Worm (Caenorhabditis elegans) whole organism, young adult: ENCODE measurements around the gene ugt-58.

Experiments used
- B0035.1 ChIP-seq: sonication (generic microtip); optimal IDR thresholded peaks from 2 replicates; lab custom pipeline; 2016; ENCODE audit warnings: missing genetic modification characterization, mild to moderate bottlenecking, missing compliant biosample characterization, missing genotype, missing genetic modification reagents
- B0336.3 ChIP-seq: fragments of 200-800 bp; sonication (Bioruptor generic); IDR thresholded peaks from 2 replicates; pipeline ENCODE4 v1.3.6; 2022; ENCODE audit warnings: missing genetic modification characterization, missing compliant biosample characterization
- D2030.7 ChIP-seq: fragments of 200-800 bp; sonication (Bioruptor generic); IDR thresholded peaks from 2 replicates; pipeline ENCODE4 v1.3.6; 2022; ENCODE audit warnings: missing genetic modification reagents, missing genetic modification characterization, missing compliant biosample characterization
- F49E8.2 ChIP-seq: sonication (generic microtip); optimal IDR thresholded peaks from 3 replicates; lab custom pipeline; 2017; ENCODE audit warnings: missing genetic modification characterization, mild to moderate bottlenecking, missing compliant biosample characterization, antibody characterized with exemption, moderate library complexity; ENCODE audit not compliant: insufficient read depth
- K11D2.4 ChIP-seq: fragments of 200-800 bp; sonication (Bioruptor generic); IDR thresholded peaks from 2 replicates; pipeline ENCODE4 v1.3.6; 2022; ENCODE audit warnings: missing genetic modification reagents, missing genetic modification characterization, missing compliant biosample characterization
- Y53F4B.3 ChIP-seq: fragments of 200-800 bp; sonication (Bioruptor generic); IDR thresholded peaks from 2 replicates; pipeline ENCODE4 v1.3.6; 2022; ENCODE audit warnings: missing genetic modification reagents, missing genetic modification characterization, missing compliant biosample characterization
- Y56A3A.18 ChIP-seq: fragments of 200-800 bp; sonication (Bioruptor generic); IDR thresholded peaks from 2 replicates; pipeline ENCODE4 v1.3.6; 2022; ENCODE audit warnings: missing genetic modification reagents, missing genetic modification characterization, missing compliant biosample characterization
- ZK185.1 ChIP-seq: sonication (generic microtip); optimal IDR thresholded peaks from 2 replicates; lab custom pipeline; 2016; ENCODE audit warnings: mild to moderate bottlenecking, missing genetic modification characterization, missing compliant biosample characterization; ENCODE audit not compliant: poor library complexity, severe bottlenecking
- aptf-3 ChIP-seq: fragments of 200-800 bp; sonication (Bioruptor generic); IDR thresholded peaks from 2 replicates; pipeline ENCODE4 v1.3.6; 2022; ENCODE audit warnings: missing genetic modification characterization, missing compliant biosample characterization
- athp-1 ChIP-seq: sonication (generic microtip); optimal IDR thresholded peaks from 2 replicates; lab custom pipeline; 2017; ENCODE audit warnings: mild to moderate bottlenecking, missing genetic modification characterization, missing compliant biosample characterization
- attf-3 ChIP-seq: fragments of 200-800 bp; sonication (Bioruptor generic); conservative IDR thresholded peaks from 2 replicates; pipeline ENCODE4 v1.3.6; 2022; ENCODE audit warnings: missing genetic modification reagents, missing genetic modification characterization, missing compliant biosample characterization
- attf-6 ChIP-seq: fragments of 200-800 bp; sonication (Bioruptor generic); IDR thresholded peaks from 2 replicates; pipeline ENCODE4 v1.3.6; 2022; ENCODE audit warnings: missing genetic modification reagents, missing genetic modification characterization, missing compliant biosample characterization
- bed-1 ChIP-seq: fragments of 200-800 bp; sonication (Bioruptor generic); IDR thresholded peaks from 2 replicates; pipeline ENCODE4 v1.3.6; 2022; ENCODE audit warnings: missing genetic modification reagents, missing genetic modification characterization, missing compliant biosample characterization
- ccch-3 ChIP-seq: fragments of 200-800 bp; sonication (Bioruptor generic); optimal IDR thresholded peaks from 2 replicates; lab custom pipeline; 2018; ENCODE audit warnings: mild to moderate bottlenecking, missing genetic modification characterization, missing compliant biosample characterization
- cebp-1 ChIP-seq, 2 experiments: fragments of 200-800 bp in 1 of 2; sonication (Bioruptor generic) in 1 of 2; sonication (generic microtip) in 1 of 2; IDR thresholded peaks in 1 of 2; optimal IDR thresholded peaks in 1 of 2; 2 replicates each; pipeline versions ENCODE4 v1.3.6 to Lab custom; 2017 to 2022; ENCODE audit warnings: missing compliant biosample characterization in 2 of 2, missing genetic modification characterization in 2 of 2, mild to moderate bottlenecking in 1 of 2, missing genetic modification reagents in 1 of 2, moderate library complexity in 1 of 2
- ceh-27 ChIP-seq: fragments of 200-800 bp; sonication (Bioruptor generic); optimal IDR thresholded peaks from 2 replicates; lab custom pipeline; 2018; ENCODE audit warnings: mild to moderate bottlenecking, missing genetic modification characterization, moderate library complexity, missing compliant biosample characterization
- dpl-1 ChIP-seq: fragments of 150-350 bp; optimal IDR thresholded peaks from 2 replicates; lab custom pipeline; 2014; ENCODE audit warnings: missing biosample characterization, missing genetic modification reagents, missing genetic modification characterization
- egl-44 ChIP-seq: fragments of 200-800 bp; sonication (Bioruptor generic); IDR thresholded peaks from 2 replicates; pipeline ENCODE4 v1.3.6; 2022; ENCODE audit warnings: missing genetic modification reagents, missing genetic modification characterization, missing compliant biosample characterization
- hlh-26 ChIP-seq: fragments of 200-800 bp; sonication (Bioruptor generic); conservative IDR thresholded peaks from 2 replicates; pipeline ENCODE4 v1.3.6; 2022; ENCODE audit warnings: missing genetic modification reagents, missing genetic modification characterization, missing compliant biosample characterization
- hmg-1.2 ChIP-seq: fragments of 200-800 bp; sonication (Bioruptor generic); IDR thresholded peaks from 2 replicates; pipeline ENCODE4 v1.3.6; 2022; ENCODE audit warnings: missing genetic modification reagents, missing genetic modification characterization, missing compliant biosample characterization
- hsf-1 ChIP-seq: fragments of 200-800 bp; sonication (Bioruptor generic); IDR thresholded peaks from 2 replicates; pipeline ENCODE4 v1.3.6; 2022; ENCODE audit warnings: missing genetic modification reagents, missing genetic modification characterization, missing compliant biosample characterization
- let-607 ChIP-seq, 2 experiments: fragments of 200-800 bp in 1 of 2; sonication (Bioruptor generic) in 1 of 2; sonication (generic microtip) in 1 of 2; optimal IDR thresholded peaks; 2 replicates each; lab custom pipeline; 2016 to 2018; ENCODE audit warnings: mild to moderate bottlenecking in 2 of 2, missing compliant biosample characterization in 2 of 2, missing genetic modification characterization in 2 of 2, moderate library complexity in 2 of 2, missing genotype in 1 of 2
- lin-35 ChIP-seq, 3 experiments: fragments of 150-350 bp in 2 of 3; sonication (generic microtip) in 1 of 3; optimal IDR thresholded peaks; 2 replicates each; lab custom pipeline; 2014 to 2018; ENCODE audit warnings: missing biosample characterization in 3 of 3, missing genetic modification characterization in 3 of 3, missing genetic modification reagents in 3 of 3
- lin-40 ChIP-seq: sonication (generic microtip); optimal IDR thresholded peaks from 2 replicates; lab custom pipeline; 2016; ENCODE audit warnings: missing genetic modification characterization, mild to moderate bottlenecking, missing compliant biosample characterization, missing genotype, missing genetic modification reagents
- lin-54 ChIP-seq: fragments of 200-800 bp; sonication (Bioruptor generic); optimal IDR thresholded peaks from 2 replicates; lab custom pipeline; 2018; ENCODE audit warnings: mild to moderate bottlenecking, missing genetic modification characterization, missing compliant biosample characterization
- lir-1 ChIP-seq: fragments of 200-800 bp; sonication (Bioruptor generic); conservative IDR thresholded peaks from 2 replicates; pipeline ENCODE4 v1.3.6; 2022; ENCODE audit warnings: missing genetic modification reagents, missing genetic modification characterization, missing compliant biosample characterization
- madf-10 ChIP-seq: sonication (generic microtip); optimal IDR thresholded peaks from 2 replicates; lab custom pipeline; 2016; ENCODE audit warnings: mild to moderate bottlenecking, missing genetic modification characterization, missing compliant biosample characterization
- madf-3 ChIP-seq: fragments of 200-800 bp; sonication (Bioruptor generic); IDR thresholded peaks from 2 replicates; pipeline ENCODE4 v1.3.6; 2022; ENCODE audit warnings: missing genetic modification reagents, missing genetic modification characterization, missing compliant biosample characterization
- madf-6 ChIP-seq: fragments of 200-800 bp; sonication (Bioruptor generic); IDR thresholded peaks from 2 replicates; pipeline ENCODE4 v1.3.6; 2022; ENCODE audit warnings: missing genetic modification reagents, missing genetic modification characterization, missing compliant biosample characterization
- nfya-2 ChIP-seq: fragments of 200-800 bp; sonication (Bioruptor generic); IDR thresholded peaks from 2 replicates; pipeline ENCODE4 v1.3.6; 2022; ENCODE audit warnings: missing genetic modification reagents, missing genetic modification characterization, missing compliant biosample characterization
- nfyb-1 ChIP-seq: fragments of 200-800 bp; sonication (Bioruptor generic); IDR thresholded peaks from 2 replicates; pipeline ENCODE4 v1.3.6; 2022; ENCODE audit warnings: missing genetic modification reagents, missing genetic modification characterization, missing compliant biosample characterization
- nhr-80 ChIP-seq: sonication (generic microtip); optimal IDR thresholded peaks from 2 replicates; lab custom pipeline; 2016; ENCODE audit warnings: missing genetic modification characterization, missing compliant biosample characterization
- pbrm-1 ChIP-seq: fragments of 200-800 bp; sonication (Bioruptor generic); IDR thresholded peaks from 2 replicates; pipeline ENCODE4 v1.3.6; 2022; ENCODE audit warnings: missing genetic modification reagents, missing genetic modification characterization, missing compliant biosample characterization
- repo-1 ChIP-seq: sonication (generic microtip); optimal IDR thresholded peaks from 2 replicates; lab custom pipeline; 2017; ENCODE audit warnings: mild to moderate bottlenecking, missing genetic modification characterization, missing compliant biosample characterization
- somi-1 ChIP-seq: fragments of 200-800 bp; sonication (Bioruptor generic); optimal IDR thresholded peaks from 2 replicates; lab custom pipeline; 2018; ENCODE audit warnings: mild to moderate bottlenecking, missing genetic modification characterization, missing compliant biosample characterization
- tbx-9 ChIP-seq: sonication (generic microtip); optimal IDR thresholded peaks from 2 replicates; lab custom pipeline; 2016; ENCODE audit warnings: borderline replicate concordance, missing genetic modification characterization, inconsistent platforms, missing compliant biosample characterization
- zim-3 ChIP-seq: sonication (generic microtip); optimal IDR thresholded peaks from 2 replicates; lab custom pipeline; 2017; ENCODE audit warnings: mild to moderate bottlenecking, missing genetic modification characterization, moderate library complexity, missing compliant biosample characterization
- ztf-6 ChIP-seq: fragments of 200-800 bp; sonication (Bioruptor generic); IDR thresholded peaks from 2 replicates; pipeline ENCODE4 v1.3.6; 2022; ENCODE audit warnings: missing genetic modification reagents, missing genetic modification characterization, missing compliant biosample characterization

The ugt-58 gene

ce11 chrII:9601069-9601468 lies 14.5 kb upstream of the ugt-58 start (continued):
- TF ChIP-seq somi-1 (GFP tag; lab: Kevin White, UChicago) = peak; percentile 64
- TF ChIP-seq nfya-2 (GFP tag; lab: Robert Waterston, UW) = no peak

- no peak for TF ChIP-seq lir-1 (GFP tag; lab: Robert Waterston, UW)
- no peak for TF ChIP-seq attf-6 (GFP tag; lab: Robert Waterston, UW)
- peak; percentile 34 for TF ChIP-seq nhr-80 (tag; lab: Kevin White, UChicago)
- no peak for TF ChIP-seq hsf-1 (GFP tag; lab: Robert Waterston, UW)
- no peak for TF ChIP-seq hmg-1.2
- TF ChIP-seq cebp-1 (GFP tag; IDR thresholded peaks at IDR 0.05; lab: Robert Waterston, UW) = no peak
- no peak for TF ChIP-seq cebp-1 (tag; optimal IDR thresholded peaks at IDR 0.05; lab: Kevin White, UChicago)
Measured at ce11 chrII:9600022-9600722, 13.6 kb upstream of the ugt-58 start.

DNA sequence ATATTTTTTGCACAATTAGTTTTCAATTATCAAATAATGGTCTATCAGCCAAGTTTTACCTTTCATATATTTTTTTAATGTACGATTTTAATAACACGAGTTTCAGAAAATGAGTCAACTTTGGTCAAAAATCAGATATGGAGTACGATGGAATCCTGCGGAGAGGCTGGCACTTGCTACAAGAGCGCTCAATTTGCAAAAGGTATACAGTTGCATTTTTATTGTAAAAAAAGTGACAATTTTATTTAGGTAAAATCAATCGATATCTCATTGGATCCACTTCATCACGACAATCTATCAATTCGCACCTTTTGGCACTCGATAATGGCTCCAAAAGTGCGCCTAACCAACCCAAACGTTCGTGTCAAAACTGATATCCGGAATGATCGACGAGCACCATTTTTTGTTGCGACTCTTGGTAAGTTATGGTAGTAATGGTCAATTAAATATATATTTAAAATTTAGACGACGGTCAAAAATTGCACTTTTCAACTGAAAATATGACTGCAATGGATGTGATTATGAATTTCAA lies 11.0 kb upstream of the ugt-58 start, which contains the start of gene mrpl-53:
mrpl-53 (plus strand) TSS at position 107 of the 532 bp plus-strand sequence.
- TF ChIP-seq athp-1 (tag; lab: Kevin White, UChicago) (peak; percentile 6), ccch-3 (GFP tag; lab: Kevin White, UChicago) (no peak), lin-40 (tag; lab: Kevin White, UChicago) (no peak), madf-3 (GFP tag; lab: Robert Waterston, UW) (0 out of 2 replicates have a peak, but pooled peaks have one; percentile 29), zim-3 (tag; lab: Kevin White, UChicago) (no peak), D2030.7 (no peak), ZK185.1 (tag; lab: Kevin White, UChicago) (peak; percentile 15), B0035.1 (tag; lab: Kevin White, UChicago) (no peak), F49E8.2 (tag; lab: Kevin White, UChicago) (no peak), aptf-3 (GFP tag; lab: Robert Waterston, UW) (no peak), attf-3 (GFP tag; lab: Robert Waterston, UW) (0 out of 2 replicates have a peak, but pooled peaks have one; percentile 9), repo-1 (tag; lab: Kevin White, UChicago) (peak; percentile 55), ceh-27 (GFP tag; lab: Kevin White, UChicago) (no peak), K11D2.4 (GFP tag; lab: Robert Waterston, UW) (0 out of 2 replicates have a peak, but pooled peaks have one; percentile 27), bed-1 (GFP tag; lab: Robert Waterston, UW) (no peak), lin-35 (GFP tag; optimal IDR thresholded peaks at IDR 0.05; lab: Kevin White, UChicago) (peak in 1 of 3 experiments; percentile 44), madf-6 (GFP tag; lab: Robert Waterston, UW) (0 out of 2 replicates have a peak, but pooled peaks have one; percentile 43), hlh-26 (GFP tag; lab: Robert Waterston, UW) (no peak), Y56A3A.18 (GFP tag; lab: Robert Waterston, UW) (no peak), pbrm-1 (no peak), nfyb-1 (GFP tag; lab: Robert Waterston, UW) (peak; percentile 71; the same call in 1 of the 2 replicates), cebp-1 (GFP tag; IDR thresholded peaks at IDR 0.05; lab: Robert Waterston, UW) (no peak; the same call in 1 of the 2 replicates), cebp-1 (tag; optimal IDR thresholded peaks at IDR 0.05; lab: Kevin White, UChicago) (peak; percentile 19), lin-54 (GFP tag; lab: Kevin White, UChicago) (no peak)

DNA sequence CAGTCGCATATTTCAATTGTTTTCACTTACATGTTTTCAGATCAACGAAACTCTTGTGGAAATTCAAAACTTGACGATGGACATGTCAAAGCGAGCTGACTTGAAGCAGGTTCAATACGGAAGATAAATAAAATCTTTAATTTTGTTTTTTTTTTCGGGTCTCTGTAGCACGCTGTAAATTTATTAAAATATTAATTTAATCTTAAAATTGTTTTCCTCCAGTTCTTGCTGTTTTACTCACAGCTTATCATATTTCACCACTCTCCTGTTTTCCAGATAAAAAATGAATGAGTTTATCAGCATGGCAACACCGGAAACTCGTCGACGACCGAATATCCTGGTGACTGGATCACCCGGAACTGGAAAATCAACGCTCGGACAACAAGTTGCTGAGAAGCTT lies 9.8 kb upstream of the ugt-58 start, which contains the start of gene E02H1.6:
E02H1.6 (plus strand) TSS at position 301 of the 400 bp plus-strand sequence.
- TF ChIP-seq Y53F4B.3 (GFP tag; lab: Robert Waterston, UW) = no peak
- no peak for TF ChIP-seq let-607 (tag; optimal IDR thresholded peaks at IDR 0.05; lab: Kevin White, UChicago)
- no peak for TF ChIP-seq B0336.3 (GFP tag; lab: Robert Waterston, UW)
- TF ChIP-seq tbx-9 (tag; lab: Kevin White, UChicago) = no peak
- no peak for TF ChIP-seq madf-10
- TF ChIP-seq ztf-6 (GFP tag; lab: Robert Waterston, UW) = no peak
- TF ChIP-seq lir-1 (GFP tag; lab: Robert Waterston, UW) = no peak
- TF ChIP-seq dpl-1 (GFP tag; lab: Kevin White, UChicago) = no peak
- no peak for TF ChIP-seq egl-44
